Fruit fly (Drosophila melanogaster) whole organism, embryonic: ENCODE results near the gene Pex7.

Experiments used
- CG11560 ChIP-seq: fragments of 200-800 bp; sonication (Bioruptor generic); IDR thresholded peaks from 3 replicates; pipeline ENCODE4 v1.3.6; 2022; ENCODE audit warnings: missing biosample characterization, missing genetic modification characterization
- CG12299 ChIP-seq: fragments of 200-800 bp; sonication (Bioruptor generic); optimal IDR thresholded peaks from 2 replicates; lab custom pipeline; 2018; ENCODE audit warnings: missing biosample characterization, mild to moderate bottlenecking, missing genetic modification characterization
- CG13296 ChIP-seq: fragments of 200-800 bp; sonication (Bioruptor generic); optimal IDR thresholded peaks from 3 replicates; lab custom pipeline; 2018; ENCODE audit warnings: missing biosample characterization, mild to moderate bottlenecking, missing genetic modification characterization
- CG15479 ChIP-seq: fragments of 200-800 bp; sonication (Bioruptor generic); optimal IDR thresholded peaks from 3 replicates; lab custom pipeline; 2019; ENCODE audit warnings: missing biosample characterization, mild to moderate bottlenecking, missing genetic modification characterization, moderate library complexity
- CG17802 ChIP-seq: fragments of 200-800 bp; sonication (Bioruptor generic); optimal IDR thresholded peaks from 2 replicates; lab custom pipeline; 2018; ENCODE audit warnings: missing biosample characterization, mild to moderate bottlenecking, missing genetic modification characterization, moderate library complexity
- CG17829 ChIP-seq: fragments of 200-800 bp; optimal IDR thresholded peaks from 2 replicates; lab custom pipeline; 2019; ENCODE audit warnings: missing biosample characterization, mild to moderate bottlenecking, missing genetic modification characterization, moderate library complexity
- CG2120 ChIP-seq: fragments of 200-800 bp; sonication (Bioruptor generic); optimal IDR thresholded peaks from 3 replicates; lab custom pipeline; 2016; ENCODE audit warnings: missing biosample characterization, missing genetic modification characterization
- CG2712 ChIP-seq: fragments of 200-800 bp; optimal IDR thresholded peaks from 3 replicates; lab custom pipeline; 2019; ENCODE audit warnings: missing biosample characterization, mild to moderate bottlenecking, missing genetic modification characterization, moderate library complexity
- CG32767 ChIP-seq: fragments of 200-800 bp; sonication (Bioruptor generic); IDR thresholded peaks from 2 replicates; pipeline ENCODE4 v1.3.6; 2022; ENCODE audit warnings: missing biosample characterization, missing genetic modification characterization
- CG4282 ChIP-seq: fragments of 200-800 bp; sonication (Bioruptor generic); optimal IDR thresholded peaks from 2 replicates; lab custom pipeline; 2016; ENCODE audit warnings: missing biosample characterization, missing genetic modification characterization
- CG4404 ChIP-seq: fragments of 200-800 bp; sonication (Bioruptor generic); IDR thresholded peaks from 2 replicates; pipeline ENCODE4 v1.3.6; 2022; ENCODE audit warnings: missing biosample characterization, missing genetic modification characterization
- CG4424 ChIP-seq: fragments of 200-800 bp; sonication (Bioruptor generic); optimal IDR thresholded peaks from 3 replicates; lab custom pipeline; 2016; ENCODE audit warnings: missing biosample characterization, missing genetic modification characterization
- CG7357 ChIP-seq: fragments of 200-800 bp; sonication (Bioruptor generic); IDR thresholded peaks from 3 replicates; pipeline ENCODE4 v1.3.6; 2022; ENCODE audit warnings: missing biosample characterization, missing genetic modification characterization
- CG7987 ChIP-seq: fragments of 200-800 bp; sonication (Bioruptor generic); optimal IDR thresholded peaks from 2 replicates; lab custom pipeline; 2018; ENCODE audit warnings: missing biosample characterization, mild to moderate bottlenecking, missing genetic modification characterization, moderate library complexity
- CG8388 ChIP-seq: fragments of 200-800 bp; sonication (Bioruptor generic); optimal IDR thresholded peaks from 2 replicates; lab custom pipeline; 2019; ENCODE audit warnings: missing biosample characterization, mild to moderate bottlenecking, missing genetic modification characterization, moderate library complexity
- Gsc ChIP-seq: fragments of 200-800 bp; sonication (Bioruptor generic); IDR thresholded peaks from 2 replicates; pipeline ENCODE4 v1.3.6; 2022; ENCODE audit warnings: missing biosample characterization, missing genetic modification characterization
- HLH4C ChIP-seq: fragments of 200-800 bp; sonication (Bioruptor generic); IDR thresholded peaks from 3 replicates; pipeline ENCODE4 v1.3.6; 2022; ENCODE audit warnings: missing biosample characterization, missing genetic modification characterization; ENCODE audit not compliant: partially characterized antibody
- Hr78 ChIP-seq, 2 experiments: fragments of 200-800 bp in 1 of 2; fragments of >200 bp in 1 of 2; sonication (Bioruptor generic) in 1 of 2; optimal IDR thresholded peaks; 2 replicates each; lab custom pipeline; 2017 to 2019; ENCODE audit warnings: missing biosample characterization in 2 of 2, missing genetic modification characterization in 2 of 2, mild to moderate bottlenecking in 1 of 2, moderate library complexity in 1 of 2
- Max ChIP-seq: fragments of 200-800 bp; sonication (Bioruptor generic); optimal IDR thresholded peaks from 2 replicates; lab custom pipeline; 2016; ENCODE audit warnings: missing biosample characterization, mild to moderate bottlenecking, missing genetic modification characterization
- Med ChIP-seq: fragments of 200-800 bp; sonication (Bioruptor generic); peaks from one replicate; lab custom pipeline; 2016; ENCODE audit warnings: missing biosample characterization, missing genetic modification characterization, mild to moderate bottlenecking, inconsistent platforms, moderate library complexity
- NK7.1 ChIP-seq: fragments of 200-800 bp; sonication (Bioruptor generic); optimal IDR thresholded peaks from 3 replicates; lab custom pipeline; 2016; ENCODE audit warnings: missing biosample characterization, missing genetic modification characterization
- Nf-YC ChIP-seq: fragments of 200-800 bp; optimal IDR thresholded peaks from 3 replicates; lab custom pipeline; 2019; ENCODE audit warnings: missing biosample characterization, mild to moderate bottlenecking, missing genetic modification characterization, moderate library complexity
- Ptx1 ChIP-seq: fragments of 200-800 bp; sonication (Bioruptor generic); IDR thresholded peaks from 2 replicates; pipeline ENCODE4 v1.3.6; 2022; ENCODE audit warnings: missing biosample characterization, missing genetic modification characterization
- bab2 ChIP-seq: fragments of 200-800 bp; sonication (Bioruptor generic); optimal IDR thresholded peaks from 2 replicates; lab custom pipeline; 2016; ENCODE audit warnings: missing biosample characterization, missing genetic modification characterization
- bbx ChIP-seq: fragments of 200-800 bp; sonication (Bioruptor generic); IDR thresholded peaks from 2 replicates; pipeline ENCODE4 v1.3.6; 2022; ENCODE audit warnings: missing biosample characterization, missing genetic modification characterization; ENCODE audit not compliant: partially characterized antibody
- corto ChIP-seq: fragments of 200-800 bp; sonication (Bioruptor generic); optimal IDR thresholded peaks from 2 replicates; lab custom pipeline; 2016; ENCODE audit warnings: missing biosample characterization, mild to moderate bottlenecking, missing genetic modification characterization, moderate library complexity
- crc ChIP-seq: fragments of 200-800 bp; sonication (Bioruptor generic); optimal IDR thresholded peaks from 2 replicates; lab custom pipeline; 2016; ENCODE audit warnings: missing biosample characterization, missing genetic modification characterization
- dimm ChIP-seq: fragments of 200-800 bp; sonication (Bioruptor generic); IDR thresholded peaks from 2 replicates; pipeline ENCODE4 v1.3.6; 2022; ENCODE audit warnings: missing biosample characterization, missing genetic modification characterization
- dmrt99B ChIP-seq: fragments of 200-800 bp; sonication (Bioruptor generic); optimal IDR thresholded peaks from 2 replicates; lab custom pipeline; 2018; ENCODE audit warnings: missing biosample characterization, mild to moderate bottlenecking, missing genetic modification characterization, moderate library complexity
- dysf ChIP-seq: fragments of 200-800 bp; sonication (Bioruptor generic); IDR thresholded peaks from 3 replicates; pipeline ENCODE4 v1.3.6; 2022; ENCODE audit warnings: missing biosample characterization, missing genetic modification characterization
- en ChIP-seq: fragments of 200-800 bp; sonication (Bioruptor generic); optimal IDR thresholded peaks from 2 replicates; lab custom pipeline; 2016; ENCODE audit warnings: missing biosample characterization, missing genetic modification characterization
- fru ChIP-seq: fragments of >200 bp; optimal IDR thresholded peaks from 2 replicates; lab custom pipeline; 2017
- gsb ChIP-seq: fragments of 200-800 bp; sonication (Bioruptor generic); IDR thresholded peaks from 2 replicates; pipeline ENCODE4 v1.3.6; 2022; ENCODE audit warnings: missing biosample characterization, missing genetic modification characterization
- gt ChIP-seq: fragments of 200-800 bp; sonication (Bioruptor generic); IDR thresholded peaks from 2 replicates; pipeline ENCODE4 v1.3.6; 2022; ENCODE audit warnings: missing biosample characterization, missing genetic modification characterization
- hbn ChIP-seq: fragments of 200-800 bp; sonication (Bioruptor generic); IDR thresholded peaks from 2 replicates; pipeline ENCODE4 v1.3.6; 2022; ENCODE audit warnings: missing biosample characterization, missing genetic modification characterization; ENCODE audit not compliant: partially characterized antibody
- insv ChIP-seq, 2 experiments: fragments of 200-800 bp; sonication (Bioruptor generic); optimal IDR thresholded peaks; 3 replicates each; lab custom pipeline; 2016 to 2018; ENCODE audit warnings: missing biosample characterization in 2 of 2, missing genetic modification characterization in 2 of 2
- klu ChIP-seq: fragments of 200-800 bp; sonication (Bioruptor generic); IDR thresholded peaks from 2 replicates; pipeline ENCODE4 v1.3.6; 2022; ENCODE audit warnings: missing biosample characterization, missing genetic modification characterization
- lab ChIP-seq: fragments of 200-800 bp; sonication (Bioruptor generic); optimal IDR thresholded peaks from 3 replicates; lab custom pipeline; 2017; ENCODE audit warnings: missing biosample characterization, missing genetic modification characterization, mild to moderate bottlenecking, moderate library complexity, missing genetic modification reagents
- lbe ChIP-seq: fragments of 200-800 bp; sonication (Bioruptor generic); optimal IDR thresholded peaks from 2 replicates; lab custom pipeline; 2016; ENCODE audit warnings: missing biosample characterization, mild to moderate bottlenecking, missing genetic modification characterization
- mld ChIP-seq: fragments of 200-800 bp; sonication (Bioruptor generic); IDR thresholded peaks from 3 replicates; pipeline ENCODE4 v1.3.6; 2022; ENCODE audit warnings: missing biosample characterization, missing genetic modification characterization; ENCODE audit not compliant: partially characterized antibody
- nom ChIP-seq: fragments of 200-800 bp; sonication (Bioruptor generic); optimal IDR thresholded peaks from 2 replicates; lab custom pipeline; 2017; ENCODE audit warnings: missing biosample characterization, missing genetic modification characterization, mild to moderate bottlenecking, moderate library complexity, missing genetic modification reagents
- scrt ChIP-seq: fragments of 200-800 bp; sonication (Bioruptor generic); optimal IDR thresholded peaks from 2 replicates; lab custom pipeline; 2018; ENCODE audit warnings: missing biosample characterization, mild to moderate bottlenecking, missing genetic modification characterization, moderate library complexity
- sim ChIP-seq: fragments of 200-800 bp; sonication (Bioruptor generic); IDR thresholded peaks from 2 replicates; pipeline ENCODE4 v1.3.6; 2022; ENCODE audit warnings: missing biosample characterization, missing genetic modification characterization
- so ChIP-seq: fragments of 200-800 bp; sonication (Bioruptor generic); IDR thresholded peaks from 3 replicates; pipeline ENCODE4 v1.3.6; 2022; ENCODE audit warnings: missing biosample characterization, missing genetic modification characterization
- twi ChIP-seq: fragments of 200-800 bp; optimal IDR thresholded peaks from 2 replicates; lab custom pipeline; 2019; ENCODE audit warnings: missing biosample characterization, mild to moderate bottlenecking, missing genetic modification characterization, moderate library complexity
- vvl ChIP-seq: fragments of 200-800 bp; sonication (Bioruptor generic); IDR thresholded peaks from 2 replicates; pipeline ENCODE4 v1.3.6; 2022; ENCODE audit warnings: missing biosample characterization, missing genetic modification characterization
- wor ChIP-seq: fragments of 200-800 bp; sonication (Bioruptor generic); IDR thresholded peaks from 2 replicates; pipeline ENCODE4 v1.3.6; 2022; ENCODE audit warnings: missing biosample characterization, missing genetic modification characterization
- z ChIP-seq: fragments of 200-800 bp; sonication (Bioruptor generic); IDR thresholded peaks from 3 replicates; pipeline ENCODE4 v1.3.6; 2022; ENCODE audit warnings: missing biosample characterization, missing genetic modification characterization
- zfh2 ChIP-seq: fragments of 200-800 bp; sonication (Bioruptor generic); optimal IDR thresholded peaks from 2 replicates; lab custom pipeline; 2016; ENCODE audit warnings: missing biosample characterization, missing genetic modification characterization

Gene Pex7

DNA sequence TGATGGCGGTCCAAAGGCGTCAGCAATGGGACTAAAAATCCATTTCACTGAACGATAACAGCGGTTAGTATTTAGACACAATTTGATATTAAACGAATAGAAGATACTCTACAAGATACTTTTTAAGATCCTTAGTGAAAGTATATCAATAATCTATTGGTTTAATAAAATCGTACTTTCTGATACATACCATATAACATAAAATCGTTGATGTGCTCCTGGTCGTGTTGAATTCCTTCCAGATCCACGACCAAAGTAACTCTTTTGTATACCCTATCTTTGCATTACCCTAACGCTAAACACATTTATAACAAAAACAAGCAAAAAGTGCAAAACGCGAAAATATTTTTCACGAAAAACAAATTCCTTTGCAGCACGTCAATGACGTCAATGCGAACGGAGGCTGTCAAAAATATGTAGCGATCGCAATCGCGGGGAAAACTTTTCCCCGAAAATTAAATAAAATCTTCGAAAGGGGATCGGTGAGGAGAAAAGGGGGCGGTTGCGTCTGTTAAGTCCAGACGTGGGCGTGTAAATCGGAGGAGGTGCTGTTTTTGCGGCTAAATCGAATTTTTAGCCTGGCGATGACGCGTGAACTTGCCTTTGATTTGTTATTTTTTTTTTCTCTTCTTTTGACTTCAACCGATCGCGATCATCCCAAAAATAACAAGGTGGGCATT lies 8.4 kb downstream of the Pex7 start (continued):
- TF ChIP-seq CG17802 (tag; lab: Kevin White, UChicago) (no peak), bab2 (no peak), CG2120 (GFP tag; lab: Kevin White, UChicago) (peak; percentile 14), Gsc (GFP tag; lab: Robert Waterston, UW) (no peak), lab (peak; percentile 7), fru (lab: Kevin White, UChicago) (no peak), CG12299 (tag; lab: Kevin White, UChicago) (no peak), HLH4C (GFP tag; lab: Robert Waterston, UW) (no peak), zfh2 (GFP tag; lab: Kevin White, UChicago) (peak; percentile 33)

DNA sequence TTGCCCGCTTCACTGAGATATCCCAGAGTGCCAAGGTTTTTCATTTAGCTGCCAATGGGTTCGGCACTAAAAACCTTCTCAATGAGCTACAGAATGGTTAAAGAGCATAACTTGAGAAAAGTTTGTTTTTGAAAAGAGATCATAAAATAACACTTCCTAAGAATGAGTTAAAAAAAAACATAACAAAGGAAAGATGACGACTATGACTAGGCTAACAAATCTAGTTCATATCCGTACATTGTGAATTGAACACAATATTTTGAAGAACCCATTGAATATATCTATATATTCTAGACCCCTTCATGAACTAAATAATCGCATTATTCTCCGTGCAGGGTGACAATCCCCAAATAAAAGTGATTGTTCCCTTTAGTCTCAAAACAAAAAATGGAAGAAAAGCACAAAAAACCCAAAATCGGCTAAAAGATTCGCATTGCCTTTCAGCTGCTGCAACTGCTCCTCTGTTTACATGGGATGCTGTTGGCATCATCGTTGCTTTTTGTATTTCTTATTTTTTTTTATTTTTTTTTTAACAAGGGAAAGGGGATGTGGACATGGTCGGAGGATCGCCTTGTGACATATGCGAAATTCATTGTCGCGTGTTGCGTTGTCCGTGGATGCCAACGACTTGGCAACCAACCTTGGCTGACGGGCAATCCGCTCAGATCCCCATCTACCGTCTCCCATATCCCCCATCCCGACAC lies 9.9 kb downstream of the Pex7 start:
- TF ChIP-seq CG7357 (GFP tag; lab: Robert Waterston, UW) (no peak), Hr78 (GFP tag; optimal IDR thresholded peaks at IDR 0.05; lab: Kevin White, UChicago) (no peak), lbe (GFP tag; lab: Kevin White, UChicago) (peak; percentile 73), Max (GFP tag; lab: Kevin White, UChicago) (no peak), z (no peak), CG32767 (no peak), sim (GFP tag; lab: Robert Waterston, UW) (no peak), dimm (no peak), CG17829 (tag; lab: Kevin White, UChicago) (no peak), insv (GFP tag; optimal IDR thresholded peaks at IDR 0.05; lab: Kevin White, UChicago) (no peak), CG4404 (GFP tag; lab: Robert Waterston, UW) (no peak), nom (GFP tag; lab: Kevin White, UChicago) (peak; percentile 65), NK7.1 (GFP tag; lab: Kevin White, UChicago) (no peak), mld (GFP tag; lab: Robert Waterston, UW) (no peak), scrt (no peak), dmrt99B (tag; lab: Kevin White, UChicago) (no peak), gsb (GFP tag; lab: Robert Waterston, UW) (peak; percentile 6; the same call in 1 of the 2 replicates), CG11560 (tag; lab: Robert Waterston, UW) (no peak), so (GFP tag; lab: Robert Waterston, UW) (no peak), en (GFP tag; lab: Kevin White, UChicago) (no peak), Nf-YC (no peak), CG15479 (no peak), corto (peak; percentile 1), gt (GFP tag; lab: Robert Waterston, UW) (no peak), CG2712 (tag; lab: Kevin White, UChicago) (no peak), CG7987 (no peak)

dm6 chr3L:8657429-8657754 lies 10.4 kb downstream of the Pex7 start:
- TF ChIP-seq klu (GFP tag; lab: Robert Waterston, UW) (no peak), bbx (GFP tag; lab: Robert Waterston, UW) (no peak), CG13296 (GFP tag; lab: Kevin White, UChicago) (no peak), wor (GFP tag; lab: Robert Waterston, UW) (no peak), CG4424 (GFP tag; lab: Kevin White, UChicago) (peak; percentile 4), nom (GFP tag; lab: Kevin White, UChicago) (peak; percentile 52), crc (GFP tag; lab: Kevin White, UChicago) (no peak), Ptx1 (GFP tag; lab: Robert Waterston, UW) (0 out of 2 replicates have a peak, but pooled peaks have one; percentile 28), dysf (GFP tag; lab: Robert Waterston, UW) (peak; percentile 38; the same call in 1 of the 3 replicates), vvl (GFP tag; lab: Robert Waterston, UW) (peak; percentile 22; the same call in 1 of the 2 replicates), twi (tag; lab: Kevin White, UChicago) (no peak), so (GFP tag; lab: Robert Waterston, UW) (no peak), CG4282 (GFP tag; lab: Kevin White, UChicago) (no peak), Med (GFP tag; lab: Kevin White, UChicago) (peak; percentile 88), CG8388 (no peak), hbn (GFP tag; lab: Robert Waterston, UW) (no peak)
